Worm (Caenorhabditis elegans) whole organism, L1 larva: ENCODE results near the gene srx-129.

Experiments
- aha-1 ChIP-seq: fragments of 150-350 bp; optimal IDR thresholded peaks from 2 replicates; lab custom pipeline; 2014; ENCODE audit warnings: missing biosample characterization, missing genetic modification characterization
- ama-1 ChIP-seq: fragments of 150-350 bp; optimal IDR thresholded peaks from 2 replicates; lab custom pipeline; 2014
- fkh-10 ChIP-seq: sonication (generic microtip); optimal IDR thresholded peaks from 2 replicates; lab custom pipeline; 2017; ENCODE audit warnings: missing biosample characterization, missing genetic modification reagents, missing genetic modification characterization
- jun-1 ChIP-seq: fragments of 150-350 bp; optimal IDR thresholded peaks from 2 replicates; lab custom pipeline; 2014; ENCODE audit warnings: missing biosample characterization, missing genetic modification reagents, missing genetic modification characterization
- lin-15B ChIP-seq: fragments of 150-350 bp; sonication (generic microtip); optimal IDR thresholded peaks from 3 replicates; lab custom pipeline; 2014; ENCODE audit warnings: missing biosample characterization, missing genetic modification characterization
- pag-3 ChIP-seq: sonication (generic microtip); optimal IDR thresholded peaks from 2 replicates; lab custom pipeline; 2017; ENCODE audit warnings: missing genetic modification characterization, mild to moderate bottlenecking, missing compliant biosample characterization, antibody characterized with exemption, borderline replicate concordance; ENCODE audit not compliant: insufficient read depth
- snpc-4 ChIP-seq: fragments of 150-350 bp; optimal IDR thresholded peaks from 2 replicates; lab custom pipeline; 2014; ENCODE audit warnings: missing biosample characterization, missing genetic modification characterization
- tlp-1 ChIP-seq: fragments of 150-350 bp; optimal IDR thresholded peaks from 2 replicates; lab custom pipeline; 2014; ENCODE audit warnings: missing biosample characterization, missing genetic modification characterization
- zag-1 ChIP-seq: fragments of 150-350 bp; optimal IDR thresholded peaks from 2 replicates; lab custom pipeline; 2014; ENCODE audit warnings: missing biosample characterization, missing genetic modification characterization
- ztf-4 ChIP-seq: fragments of 150-350 bp; optimal IDR thresholded peaks from 2 replicates; lab custom pipeline; 2014; ENCODE audit warnings: missing biosample characterization, missing genetic modification characterization

- TF ChIP-seq tlp-1 (tag; lab: Kevin White, UChicago) (no peak), zag-1 (tag; lab: Kevin White, UChicago) (no peak), jun-1 (tag; lab: Kevin White, UChicago) (no peak), ztf-4 (tag; lab: Kevin White, UChicago) (no peak), lin-15B (no peak), fkh-10 (no peak), ama-1 (lab: Kevin White, UChicago) (no peak), snpc-4 (no peak), pag-3 (no peak), aha-1 (tag; lab: Kevin White, UChicago) (no peak)
These were observed 21.1 kb upstream of the srx-129 start, which contains the start of gene ceh-24 for ce11 chrV:13812931-13813330.
